Worm (Caenorhabditis elegans) whole organism, L1 larva: ENCODE data around the gene str-37.

Source experiments
- C34B4.2 ChIP-seq: sonication (generic microtip); optimal IDR thresholded peaks from 2 replicates; lab custom pipeline; 2017; ENCODE audit warnings: mild to moderate bottlenecking, missing genetic modification characterization, missing compliant biosample characterization
- nhr-11 ChIP-seq: fragments of 150-350 bp; optimal IDR thresholded peaks from 2 replicates; lab custom pipeline; 2014; ENCODE audit warnings: missing biosample characterization, missing genetic modification characterization

ce11 chrV:13301443-13301842 lies 26.1 kb upstream of the str-37 start, which contains the start of gene ceh-79:
- no peak for TF ChIP-seq C34B4.2 (tag; lab: Kevin White, UChicago)
- no peak for TF ChIP-seq nhr-11
